Fruit fly (Drosophila melanogaster): ENCODE measurements around the gene RpL30.
A peak's percentile ranks its signal among the peaks of the same experiment; 100 is the strongest.

RpL30 gene

DNA sequence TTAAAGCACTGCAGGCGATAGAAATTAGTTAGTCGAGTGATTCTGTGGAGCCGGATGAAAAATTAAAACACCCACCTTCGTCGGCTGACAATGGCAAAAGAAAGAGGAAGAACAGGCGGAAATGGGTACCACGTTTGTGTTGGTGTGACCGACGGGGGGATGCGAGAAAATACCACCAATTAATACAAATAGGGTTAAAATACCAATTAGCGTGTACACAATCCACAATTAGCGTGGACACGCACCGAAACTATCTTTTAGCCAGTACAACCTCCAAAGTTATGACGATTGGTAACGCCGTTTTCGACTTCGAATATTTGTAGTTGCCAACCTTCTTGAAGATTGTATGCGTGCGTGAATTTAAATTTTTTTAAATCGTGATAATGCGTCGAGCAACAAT is at the start of gene RpL30:
RpL30 (minus strand) TSS at position 177 of the 400 bp plus-strand sequence.
- TF ChIP-seq pdm3 (GFP tag; optimal IDR thresholded peaks at IDR 0.05): peak; percentile 70
- peak; percentile 93 for TF ChIP-seq Eip78C (GFP tag)
- TF ChIP-seq topi (GFP tag; optimal IDR thresholded peaks at IDR 0.05): peak; percentile 84
- TF ChIP-seq CG10669 (GFP tag; optimal IDR thresholded peaks at IDR 0.05): peak; percentile 48
- peak; percentile 83 for TF ChIP-seq vri (GFP tag; optimal IDR thresholded peaks at IDR 0.05)
- TF ChIP-seq CG6163 (GFP tag; IDR thresholded peaks at IDR 0.05): peak; percentile 91
- peak; percentile 88 to 89 for TF ChIP-seq ss (GFP tag; optimal IDR thresholded peaks at IDR 0.05)
- TF ChIP-seq Hr38 (GFP tag; optimal IDR thresholded peaks at IDR 0.05): no peak
- TF ChIP-seq net (GFP tag; optimal IDR thresholded peaks at IDR 0.05): peak; percentile 90
- peak; percentile 78 for TF ChIP-seq CG1621 (tag; optimal IDR thresholded peaks at IDR 0.05)
- TF ChIP-seq CG6276 (GFP tag; optimal IDR thresholded peaks at IDR 0.05): peak; percentile 39
- peak; percentile 36 for TF ChIP-seq Sox15 (GFP tag; optimal IDR thresholded peaks at IDR 0.05)
- TF ChIP-seq CG8319 (GFP tag; optimal IDR thresholded peaks at IDR 0.05): peak; percentile 56
- peak; percentile 81 for TF ChIP-seq CG34406 (GFP tag; optimal IDR thresholded peaks at IDR 0.05)
- peak in 1 of 2 experiments; percentile 84 for TF ChIP-seq salr (GFP tag; optimal IDR thresholded peaks at IDR 0.05)
- TF ChIP-seq OdsH (GFP tag; optimal IDR thresholded peaks at IDR 0.05): peak; percentile 62
- peak; percentile 69 for TF ChIP-seq CG6792 (GFP tag; optimal IDR thresholded peaks at IDR 0.05)
- TF ChIP-seq Ets21C (GFP tag; optimal IDR thresholded peaks at IDR 0.05): peak; percentile 31
- peak; percentile 83 for TF ChIP-seq Eip75B (GFP tag; optimal IDR thresholded peaks at IDR 0.05)
- no peak for TF ChIP-seq Lpt (GFP tag; optimal IDR thresholded peaks at IDR 0.05)
- TF ChIP-seq dsx (GFP tag; optimal IDR thresholded peaks at IDR 0.05; ENCODE audit: poor library complexity, severe bottlenecking): peak; percentile 72
- peak; percentile 61 for TF ChIP-seq CG8632 (GFP tag; optimal IDR thresholded peaks at IDR 0.05)
- TF ChIP-seq Sox14 (GFP tag; optimal IDR thresholded peaks at IDR 0.05): peak; percentile 81
- peak; percentile 52 for TF ChIP-seq CG11762 (GFP tag; optimal IDR thresholded peaks at IDR 0.05; ENCODE audit: insufficient read depth)
- peak; percentile 26 for TF ChIP-seq Hr4 (GFP tag; optimal IDR thresholded peaks at IDR 0.05)
- TF ChIP-seq Hr39 (GFP tag; optimal IDR thresholded peaks at IDR 0.05): peak; percentile 65
- TF ChIP-seq fkh (GFP tag; optimal IDR thresholded peaks at IDR 0.05): peak; percentile 79
- TF ChIP-seq Blimp-1 (GFP tag; optimal IDR thresholded peaks at IDR 0.05): peak; percentile 54
- peak; percentile 82 for TF ChIP-seq lz (GFP tag; optimal IDR thresholded peaks at IDR 0.05)
- TF ChIP-seq svp (GFP tag): peak; percentile 73
- 0 out of 3 replicates have a peak, but pooled peaks have one; percentile 44 for TF ChIP-seq CG8119 (GFP tag; IDR thresholded peaks at IDR 0.05)
- no peak for TF ChIP-seq CG4318 (GFP tag; optimal IDR thresholded peaks at IDR 0.05)
- TF ChIP-seq Gug (GFP tag; IDR thresholded peaks at IDR 0.05): no peak
- TF ChIP-seq CG16779 (tag; optimal IDR thresholded peaks at IDR 0.05): peak; percentile 85
- TF ChIP-seq Smox (GFP tag; optimal IDR thresholded peaks at IDR 0.05): peak; percentile 62
- TF ChIP-seq CG31627 (GFP tag; optimal IDR thresholded peaks at IDR 0.05): peak; percentile 70
- TF ChIP-seq Sox102F (GFP tag; optimal IDR thresholded peaks at IDR 0.05): peak; percentile 86
- peak; percentile 69 for TF ChIP-seq CG7368 (GFP tag; optimal IDR thresholded peaks at IDR 0.05)
- TF ChIP-seq Met (GFP tag; optimal IDR thresholded peaks at IDR 0.05): peak; percentile 85
- TF ChIP-seq CG10631 (GFP tag; optimal IDR thresholded peaks at IDR 0.05): peak; percentile 33
- peak; percentile 90 for TF ChIP-seq fd85E (GFP tag; optimal IDR thresholded peaks at IDR 0.05)
- peak; percentile 60 for TF ChIP-seq dac (GFP tag; optimal IDR thresholded peaks at IDR 0.05)
- peak; percentile 87 for TF ChIP-seq esn (GFP tag; optimal IDR thresholded peaks at IDR 0.05)
- TF ChIP-seq CG11294 (GFP tag; IDR thresholded peaks at IDR 0.05): peak; percentile 56
- peak; percentile 98 for TF ChIP-seq CG6854 (GFP tag; optimal IDR thresholded peaks at IDR 0.05)
- TF ChIP-seq fd59A (GFP tag; optimal IDR thresholded peaks at IDR 0.05): peak; percentile 43
- peak; percentile 60 for TF ChIP-seq Ets96B (tag; optimal IDR thresholded peaks at IDR 0.05)
- peak; percentile 33 for TF ChIP-seq CG11902 (GFP tag; optimal IDR thresholded peaks at IDR 0.05)
- peak; percentile 37 for TF ChIP-seq CG32006 (GFP tag; optimal IDR thresholded peaks at IDR 0.05)
- peak; percentile 80 for TF ChIP-seq achi (GFP tag; optimal IDR thresholded peaks at IDR 0.05)
- TF ChIP-seq CG3919 (GFP tag; optimal IDR thresholded peaks at IDR 0.05): peak; percentile 91
- peak; percentile 63 for TF ChIP-seq CG3032 (tag; optimal IDR thresholded peaks at IDR 0.05)
